Worm (Caenorhabditis elegans) whole organism, late embryonic: Measurements from ENCODE around the gene pin-2.

Source experiments
- ets-4 ChIP-seq: sonication (generic microtip); optimal IDR thresholded peaks from 2 replicates; lab custom pipeline; 2016; ENCODE audit warnings: missing genetic modification characterization, missing compliant biosample characterization
- fax-1 ChIP-seq: sonication (generic microtip); optimal IDR thresholded peaks from 2 replicates; lab custom pipeline; 2016; ENCODE audit warnings: missing genotype, missing genetic modification characterization, missing compliant biosample characterization
- tbx-2 ChIP-seq: sonication (generic microtip); optimal IDR thresholded peaks from 2 replicates; lab custom pipeline; 2016; ENCODE audit warnings: missing genetic modification characterization, missing compliant biosample characterization

DNA sequence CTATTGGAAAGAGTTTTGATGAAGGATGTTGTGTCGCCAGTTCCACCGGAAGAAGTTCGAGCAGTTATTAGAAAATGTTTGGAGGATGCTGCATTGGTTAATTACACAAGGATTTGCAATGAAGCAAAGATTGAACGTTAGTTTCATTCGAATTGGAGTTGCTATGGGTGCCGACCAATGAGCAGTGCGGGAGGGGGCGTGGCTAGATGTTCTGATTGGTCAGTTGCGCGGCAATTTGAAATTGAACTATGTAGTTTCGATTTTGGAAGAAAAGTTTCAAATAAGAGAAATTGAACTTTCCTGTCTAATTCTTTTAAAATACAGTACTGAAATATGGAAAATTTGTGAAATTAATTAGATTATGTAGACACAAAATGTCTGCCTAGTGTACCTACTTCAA is 10.5 kb upstream of the pin-2 start:
- TF ChIP-seq ets-4 (tag; lab: Kevin White, UChicago) (no peak), fax-1 (tag; lab: Kevin White, UChicago) (no peak), tbx-2 (no peak)
